Worm (Caenorhabditis elegans) whole organism, young adult: Measurements from ENCODE around the gene tald-1.

ENCODE experiments used
- B0261.1 ChIP-seq: sonication (generic microtip); optimal IDR thresholded peaks from 2 replicates; lab custom pipeline; 2016; ENCODE audit warnings: mild to moderate bottlenecking, missing genetic modification characterization, moderate library complexity, missing compliant biosample characterization
- B0336.3 ChIP-seq: fragments of 200-800 bp; sonication (Bioruptor generic); IDR thresholded peaks from 2 replicates; pipeline ENCODE4 v1.3.6; 2022; ENCODE audit warnings: missing genetic modification characterization, missing compliant biosample characterization
- C17E4.6 ChIP-seq: fragments of 200-800 bp; sonication (Bioruptor generic); IDR thresholded peaks from 2 replicates; pipeline ENCODE4 v1.3.6; 2022; ENCODE audit warnings: missing genetic modification reagents, missing genetic modification characterization, missing compliant biosample characterization
- F23B12.7 ChIP-seq: sonication (generic microtip); optimal IDR thresholded peaks from 2 replicates; lab custom pipeline; 2017; ENCODE audit warnings: missing genetic modification characterization, mild to moderate bottlenecking, missing compliant biosample characterization, antibody characterized with exemption, moderate library complexity; ENCODE audit not compliant: insufficient read depth
- F33H1.4 ChIP-seq: fragments of 200-800 bp; sonication (Bioruptor generic); IDR thresholded peaks from 2 replicates; pipeline ENCODE4 v1.3.6; 2022; ENCODE audit warnings: missing genetic modification reagents, missing genetic modification characterization, missing compliant biosample characterization
- F57C9.4 ChIP-seq: sonication (generic microtip); optimal IDR thresholded peaks from 2 replicates; lab custom pipeline; 2017; ENCODE audit warnings: mild to moderate bottlenecking, missing genetic modification characterization, missing compliant biosample characterization
- K12H6.12 ChIP-seq: fragments of 200-800 bp; sonication (Bioruptor generic); optimal IDR thresholded peaks from 2 replicates; lab custom pipeline; 2018; ENCODE audit warnings: mild to moderate bottlenecking, missing genetic modification characterization, missing compliant biosample characterization
- Y79H2A.3 ChIP-seq: fragments of 200-800 bp; sonication (Bioruptor generic); conservative IDR thresholded peaks from 2 replicates; pipeline ENCODE4 v1.3.6; 2022; ENCODE audit warnings: missing genetic modification reagents, missing genetic modification characterization, missing compliant biosample characterization
- attf-5 ChIP-seq: fragments of 200-800 bp; sonication (Bioruptor generic); optimal IDR thresholded peaks from 2 replicates; lab custom pipeline; 2018; ENCODE audit warnings: mild to moderate bottlenecking, missing genetic modification characterization, missing compliant biosample characterization
- cebp-1 ChIP-seq, 2 experiments: fragments of 200-800 bp in 1 of 2; sonication (Bioruptor generic) in 1 of 2; sonication (generic microtip) in 1 of 2; IDR thresholded peaks in 1 of 2; optimal IDR thresholded peaks in 1 of 2; 2 replicates each; pipeline versions ENCODE4 v1.3.6 to Lab custom; 2017 to 2022; ENCODE audit warnings: missing compliant biosample characterization in 2 of 2, missing genetic modification characterization in 2 of 2, mild to moderate bottlenecking in 1 of 2, missing genetic modification reagents in 1 of 2, moderate library complexity in 1 of 2
- cebp-2 ChIP-seq: fragments of 200-800 bp; sonication (Bioruptor generic); IDR thresholded peaks from 2 replicates; pipeline ENCODE4 v1.3.6; 2022; ENCODE audit warnings: missing genetic modification characterization, missing compliant biosample characterization
- ceh-58 ChIP-seq: fragments of 200-800 bp; sonication (Bioruptor generic); IDR thresholded peaks from 2 replicates; pipeline ENCODE4 v1.3.6; 2022; ENCODE audit warnings: missing genetic modification characterization, missing compliant biosample characterization
- ceh-91 ChIP-seq: fragments of 200-800 bp; sonication (Bioruptor generic); IDR thresholded peaks from 2 replicates; pipeline ENCODE4 v1.3.6; 2022; ENCODE audit warnings: missing genetic modification reagents, missing genetic modification characterization, missing compliant biosample characterization
- dpff-1 ChIP-seq: sonication (generic microtip); optimal IDR thresholded peaks from 2 replicates; lab custom pipeline; 2017; ENCODE audit warnings: mild to moderate bottlenecking, missing genetic modification characterization, missing compliant biosample characterization
- efl-1 ChIP-seq: fragments of 150-350 bp; optimal IDR thresholded peaks from 2 replicates; lab custom pipeline; 2014; ENCODE audit warnings: missing biosample characterization, missing genetic modification reagents, missing genetic modification characterization
- egl-18 ChIP-seq: fragments of 200-800 bp; sonication (Bioruptor generic); IDR thresholded peaks from 2 replicates; pipeline ENCODE4 v1.3.6; 2022; ENCODE audit warnings: missing genetic modification reagents, missing genetic modification characterization, missing compliant biosample characterization
- him-1 ChIP-seq: sonication (generic microtip); optimal IDR thresholded peaks from 2 replicates; lab custom pipeline; 2016; ENCODE audit warnings: missing genotype, missing genetic modification reagents, missing genetic modification characterization, missing compliant biosample characterization
- hrde-1 ChIP-seq: sonication (generic microtip); optimal IDR thresholded peaks from 2 replicates; lab custom pipeline; 2016; ENCODE audit warnings: missing genetic modification characterization, mild to moderate bottlenecking, missing compliant biosample characterization, moderate library complexity, missing genotype, missing genetic modification reagents, borderline replicate concordance
- lin-35 ChIP-seq, 3 experiments: fragments of 150-350 bp in 2 of 3; sonication (generic microtip) in 1 of 3; optimal IDR thresholded peaks; 2 replicates each; lab custom pipeline; 2014 to 2018; ENCODE audit warnings: missing biosample characterization in 3 of 3, missing genetic modification characterization in 3 of 3, missing genetic modification reagents in 3 of 3
- lin-40 ChIP-seq: sonication (generic microtip); optimal IDR thresholded peaks from 2 replicates; lab custom pipeline; 2016; ENCODE audit warnings: missing genetic modification characterization, mild to moderate bottlenecking, missing compliant biosample characterization, missing genotype, missing genetic modification reagents
- lir-1 ChIP-seq: fragments of 200-800 bp; sonication (Bioruptor generic); conservative IDR thresholded peaks from 2 replicates; pipeline ENCODE4 v1.3.6; 2022; ENCODE audit warnings: missing genetic modification reagents, missing genetic modification characterization, missing compliant biosample characterization
- lsy-27 ChIP-seq: sonication (generic microtip); optimal IDR thresholded peaks from 2 replicates; lab custom pipeline; 2017; ENCODE audit warnings: missing genetic modification characterization, mild to moderate bottlenecking, missing compliant biosample characterization, antibody characterized with exemption, missing genotype, borderline replicate concordance; ENCODE audit not compliant: insufficient read depth
- madf-10 ChIP-seq: sonication (generic microtip); optimal IDR thresholded peaks from 2 replicates; lab custom pipeline; 2016; ENCODE audit warnings: mild to moderate bottlenecking, missing genetic modification characterization, missing compliant biosample characterization
- mcd-1 ChIP-seq: fragments of 200-800 bp; sonication (Bioruptor generic); IDR thresholded peaks from 2 replicates; pipeline ENCODE4 v1.3.6; 2022; ENCODE audit warnings: missing genetic modification reagents, missing genetic modification characterization, missing compliant biosample characterization
- nfya-1 ChIP-seq: sonication (generic microtip); optimal IDR thresholded peaks from 2 replicates; lab custom pipeline; 2017; ENCODE audit warnings: antibody characterized with exemption, missing compliant biosample characterization, missing genetic modification characterization, borderline replicate concordance; ENCODE audit not compliant: insufficient read depth
- nfya-2 ChIP-seq: fragments of 200-800 bp; sonication (Bioruptor generic); IDR thresholded peaks from 2 replicates; pipeline ENCODE4 v1.3.6; 2022; ENCODE audit warnings: missing genetic modification reagents, missing genetic modification characterization, missing compliant biosample characterization
- nhr-80 ChIP-seq: sonication (generic microtip); optimal IDR thresholded peaks from 2 replicates; lab custom pipeline; 2016; ENCODE audit warnings: missing genetic modification characterization, missing compliant biosample characterization
- snpc-1.1 ChIP-seq: sonication (generic microtip); optimal IDR thresholded peaks from 2 replicates; lab custom pipeline; 2017; ENCODE audit warnings: missing genetic modification characterization, mild to moderate bottlenecking, missing compliant biosample characterization, antibody characterized with exemption, moderate library complexity, missing genotype, missing genetic modification reagents; ENCODE audit not compliant: insufficient read depth
- somi-1 ChIP-seq: fragments of 200-800 bp; sonication (Bioruptor generic); optimal IDR thresholded peaks from 2 replicates; lab custom pipeline; 2018; ENCODE audit warnings: mild to moderate bottlenecking, missing genetic modification characterization, missing compliant biosample characterization
- sptf-2 ChIP-seq: fragments of 200-800 bp; sonication (Bioruptor generic); optimal IDR thresholded peaks from 2 replicates; lab custom pipeline; 2018; ENCODE audit warnings: mild to moderate bottlenecking, missing genetic modification characterization, missing compliant biosample characterization
- unc-130 ChIP-seq: sonication (generic microtip); optimal IDR thresholded peaks from 2 replicates; lab custom pipeline; 2016; ENCODE audit warnings: missing genetic modification reagents, missing genetic modification characterization, missing compliant biosample characterization
- zfh-2 ChIP-seq: fragments of 200-800 bp; sonication (Bioruptor generic); conservative IDR thresholded peaks from 2 replicates; pipeline ENCODE4 v1.3.6; 2022; ENCODE audit warnings: missing genetic modification reagents, missing genetic modification characterization, missing compliant biosample characterization

tald-1 gene

ce11 chrIV:4408714-4409113 lies 22.3 kb downstream of the tald-1 start (continued):
- TF ChIP-seq lir-1 (GFP tag; lab: Robert Waterston, UW) (no peak), B0336.3 (no peak), attf-5 (GFP tag; lab: Kevin White, UChicago) (peak; percentile 10), nfya-1 (tag; lab: Kevin White, UChicago) (no peak), unc-130 (GFP tag; lab: Kevin White, UChicago) (no peak), cebp-2 (GFP tag; lab: Robert Waterston, UW) (no peak)

- no peak for TF ChIP-seq him-1 (tag; lab: Kevin White, UChicago)
- no peak for TF ChIP-seq nfya-2 (GFP tag; lab: Robert Waterston, UW)
- TF ChIP-seq dpff-1: no peak
- no peak for TF ChIP-seq nhr-80
- TF ChIP-seq somi-1 (GFP tag; lab: Kevin White, UChicago): no peak
- TF ChIP-seq lin-35 (GFP tag; optimal IDR thresholded peaks at IDR 0.05; lab: Kevin White, UChicago): no peak
- no peak for TF ChIP-seq madf-10 (tag; lab: Kevin White, UChicago)
Measured at ce11 chrIV:4410526-4410925, 24.1 kb downstream of the tald-1 start.

ce11 chrIV:4411311-4411947 lies 25.0 kb downstream of the tald-1 start:
- TF ChIP-seq lin-40 (tag; lab: Kevin White, UChicago) (no peak), sptf-2 (GFP tag; lab: Kevin White, UChicago) (no peak), hrde-1 (tag; lab: Kevin White, UChicago) (no peak), B0261.1 (no peak), F23B12.7 (tag; lab: Kevin White, UChicago) (no peak), efl-1 (no peak), F57C9.4 (tag; lab: Kevin White, UChicago) (no peak), ceh-91 (GFP tag; lab: Robert Waterston, UW) (no peak), snpc-1.1 (no peak), unc-130 (GFP tag; lab: Kevin White, UChicago) (no peak), dpff-1 (no peak), cebp-1 (GFP tag; IDR thresholded peaks at IDR 0.05; lab: Robert Waterston, UW) (no peak), cebp-1 (tag; optimal IDR thresholded peaks at IDR 0.05; lab: Kevin White, UChicago) (no peak), F33H1.4 (GFP tag; lab: Robert Waterston, UW) (no peak), C17E4.6 (GFP tag; lab: Robert Waterston, UW) (no peak), K12H6.12 (tag; lab: Kevin White, UChicago) (no peak), Y79H2A.3 (GFP tag; lab: Robert Waterston, UW) (no peak), egl-18 (GFP tag; lab: Robert Waterston, UW) (no peak), ceh-58 (GFP tag; lab: Robert Waterston, UW) (no peak)

DNA sequence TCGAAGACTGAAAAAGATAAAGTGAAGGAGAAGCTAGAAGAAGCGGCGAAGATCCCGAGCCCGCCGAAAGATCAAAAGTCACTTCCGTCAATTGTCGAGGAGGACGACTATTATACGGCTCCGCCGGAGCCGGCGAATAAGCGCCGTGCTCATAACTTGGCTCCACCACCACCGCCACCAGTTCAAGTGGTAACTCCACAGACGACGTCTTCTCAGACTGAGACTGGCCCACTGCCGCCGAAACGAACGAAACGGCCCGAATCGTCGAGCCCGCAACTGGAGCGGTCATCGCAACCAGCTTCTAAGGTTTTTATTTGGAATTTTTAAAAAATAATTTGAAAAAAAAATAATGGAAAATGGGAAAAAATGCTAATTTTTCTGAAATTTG lies 25.5 kb downstream of the tald-1 start:
- 0 out of 2 replicates have a peak, but pooled peaks have one; percentile 6 for TF ChIP-seq mcd-1 (GFP tag; lab: Robert Waterston, UW)
- 0 out of 2 replicates have a peak, but pooled peaks have one; percentile 58 for TF ChIP-seq Y79H2A.3 (GFP tag; lab: Robert Waterston, UW)
- TF ChIP-seq ceh-91 (GFP tag; lab: Robert Waterston, UW): no peak
- TF ChIP-seq zfh-2: peak; percentile 69
- no peak for TF ChIP-seq lsy-27
- TF ChIP-seq, all 124 proteins: peak for 3
